Worm (Caenorhabditis elegans): ENCODE data around the gene C50F4.12.

C50F4.12 gene

DNA sequence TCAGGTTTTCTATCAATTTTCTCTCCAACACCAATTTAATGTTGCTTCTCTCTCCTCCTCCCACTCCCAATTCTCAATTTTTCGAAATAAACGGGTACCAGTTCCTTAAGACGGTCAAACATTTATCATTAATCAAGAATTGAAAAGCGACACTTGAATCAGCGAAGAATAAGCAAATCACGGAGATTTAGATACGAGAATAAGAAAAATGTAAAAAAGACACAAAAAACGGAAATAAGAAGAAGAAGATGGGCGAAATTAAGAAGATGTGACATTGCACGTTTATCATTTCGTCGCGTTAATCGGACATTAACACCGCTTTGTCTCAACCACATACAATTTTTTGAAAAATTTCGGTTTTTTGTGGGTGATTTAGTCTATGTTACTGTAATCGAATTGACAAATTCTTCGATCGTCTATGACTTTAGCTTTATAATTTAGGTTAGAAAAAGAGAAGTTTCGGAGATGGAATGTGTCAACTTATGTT is 35.0 kb downstream of the C50F4.12 start, which contains the start of gene haao-1:
Gene haao-1, plus strand, starts transcription at position 437 of the 487 bp plus-strand sequence.
- TF ChIP-seq lin-15B (tag; optimal IDR thresholded peaks at IDR 0.05) (no peak), zag-1 (tag; optimal IDR thresholded peaks at IDR 0.05) (no peak), ets-5 (GFP tag; IDR thresholded peaks at IDR 0.05) (no peak), nhr-71 (tag; optimal IDR thresholded peaks at IDR 0.05) (peak; percentile 36), ztf-4 (tag; optimal IDR thresholded peaks at IDR 0.05) (no peak), skn-1 (tag; optimal IDR thresholded peaks at IDR 0.05) (no peak), tlp-1 (tag; optimal IDR thresholded peaks at IDR 0.05) (no peak), fkh-8 (tag; optimal IDR thresholded peaks at IDR 0.05) (no peak), fkh-10 (GFP tag; optimal IDR thresholded peaks at IDR 0.05) (no peak), nhr-76 (tag; optimal IDR thresholded peaks at IDR 0.05) (no peak), lin-35 (GFP tag; optimal IDR thresholded peaks at IDR 0.05) (no peak), nhr-12 (tag; optimal IDR thresholded peaks at IDR 0.05) (no peak), nhr-47 (tag; optimal IDR thresholded peaks at IDR 0.05) (no peak), unc-98 (GFP tag; IDR thresholded peaks at IDR 0.05) (no peak), nhr-84 (tag; optimal IDR thresholded peaks at IDR 0.05) (no peak), nhr-237 (tag; optimal IDR thresholded peaks at IDR 0.05) (no peak), alr-1 (tag; optimal IDR thresholded peaks at IDR 0.05; ENCODE audit: borderline replicate concordance) (no peak), egl-27 (tag; optimal IDR thresholded peaks at IDR 0.05) (no peak), ces-1 (GFP tag; optimal IDR thresholded peaks at IDR 0.05) (no peak), sup-37 (GFP tag; optimal IDR thresholded peaks at IDR 0.05) (no peak), isw-1 (GFP tag; IDR thresholded peaks at IDR 0.05) (no peak), aha-1 (tag; optimal IDR thresholded peaks at IDR 0.05) (no peak), swsn-7 (tag; optimal IDR thresholded peaks at IDR 0.05) (no peak), nhr-20 (tag; optimal IDR thresholded peaks at IDR 0.05) (peak; percentile 20), sptf-1 (tag; optimal IDR thresholded peaks at IDR 0.05) (no peak), blmp-1 (tag; optimal IDR thresholded peaks at IDR 0.05) (peak; percentile 69), hlh-17 (GFP tag; optimal IDR thresholded peaks at IDR 0.05; ENCODE audit: borderline replicate concordance) (no peak), xbp-1 (tag; optimal IDR thresholded peaks at IDR 0.05) (no peak), tbx-2 (tag; optimal IDR thresholded peaks at IDR 0.05) (peak; percentile 23), efl-3 (GFP tag; optimal IDR thresholded peaks at IDR 0.05) (no peak), snu-23 (GFP tag; optimal IDR thresholded peaks at IDR 0.05) (no peak), mep-1 (tag; optimal IDR thresholded peaks at IDR 0.05) (peak; percentile 30), jun-1 (tag; optimal IDR thresholded peaks at IDR 0.05) (no peak), mdl-1 (tag; optimal IDR thresholded peaks at IDR 0.05) (no peak), nhr-28 (tag; optimal IDR thresholded peaks at IDR 0.05) (no peak), elt-3 (tag; optimal IDR thresholded peaks at IDR 0.05) (peak in 1 of 6 experiments; percentile 57), zip-4 (GFP tag; optimal IDR thresholded peaks at IDR 0.05) (no peak), dpl-1 (GFP tag; optimal IDR thresholded peaks at IDR 0.05) (no peak), efl-1 (optimal IDR thresholded peaks at IDR 0.05) (no peak), efl-1 (GFP tag; optimal IDR thresholded peaks at IDR 0.05 in 1 of 2) (no peak), C04F5.9 (tag; optimal IDR thresholded peaks at IDR 0.05) (no peak), lin-14 (GFP tag; optimal IDR thresholded peaks at IDR 0.05) (peak; percentile 57), nhr-85 (tag) (peak; percentile 77), unc-30 (tag; optimal IDR thresholded peaks at IDR 0.05) (no peak), rnt-1 (tag; optimal IDR thresholded peaks at IDR 0.05) (no peak), lsy-2 (tag; optimal IDR thresholded peaks at IDR 0.05) (no peak)
